Fruit fly (Drosophila melanogaster): ENCODE measurements around the gene CG8003.
A peak's percentile ranks its signal among the peaks of the same experiment; 100 is the strongest.

CG8003 gene

DNA sequence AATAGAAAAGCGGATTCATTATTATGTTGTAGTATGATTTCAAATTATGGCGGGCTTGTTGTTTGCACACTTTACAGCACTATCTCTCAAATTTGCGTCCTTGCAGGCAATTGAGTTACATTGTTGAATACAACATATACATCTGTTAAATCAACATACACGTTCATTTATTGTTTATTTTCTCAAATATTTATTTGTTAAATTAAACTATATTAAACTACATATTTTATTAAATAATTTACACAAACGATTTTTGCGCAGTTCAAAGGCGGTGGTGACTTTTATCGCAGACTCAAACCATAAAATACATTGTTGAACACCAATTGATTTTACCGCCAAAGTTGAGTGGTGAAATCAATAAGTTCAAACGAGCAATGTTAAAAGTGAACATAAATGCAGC is 36.9 kb downstream of the CG8003 start (continued):
- TF ChIP-seq unc-4 (GFP tag; IDR thresholded peaks at IDR 0.05; ENCODE audit: partially characterized antibody) (no peak), Neu2 (GFP tag; optimal IDR thresholded peaks at IDR 0.05; ENCODE audit: borderline replicate concordance) (no peak), ro (GFP tag; IDR thresholded peaks at IDR 0.05) (no peak), Taf1 (GFP tag; IDR thresholded peaks at IDR 0.05) (no peak), kay (GFP tag; optimal IDR thresholded peaks at IDR 0.05) (no peak), CrebB (tag; optimal IDR thresholded peaks at IDR 0.05) (no peak), pho (GFP tag; optimal IDR thresholded peaks at IDR 0.05) (no peak), HmgZ (tag; optimal IDR thresholded peaks at IDR 0.05) (peak; percentile 52), ATbp (GFP tag; optimal IDR thresholded peaks at IDR 0.05) (no peak), p53 (GFP tag; optimal IDR thresholded peaks at IDR 0.05) (no peak), CG10274 (GFP tag; optimal IDR thresholded peaks at IDR 0.05) (no peak), dm (GFP tag; optimal IDR thresholded peaks at IDR 0.05) (no peak), TFAM (GFP tag; optimal IDR thresholded peaks at IDR 0.05) (no peak), cato (GFP tag; optimal IDR thresholded peaks at IDR 0.05; ENCODE audit: borderline replicate concordance) (no peak), Hr51 (GFP tag; optimal IDR thresholded peaks at IDR 0.05) (no peak), Rfx (GFP tag; IDR thresholded peaks at IDR 0.05) (peak; percentile 37; the same call in 1 of the 2 replicates), NK7.1 (GFP tag; optimal IDR thresholded peaks at IDR 0.05) (no peak), CG13287 (GFP tag; IDR thresholded peaks at IDR 0.05; ENCODE audit: partially characterized antibody) (no peak), NC2β (GFP tag; optimal IDR thresholded peaks at IDR 0.05) (no peak), CG1603 (tag; optimal IDR thresholded peaks at IDR 0.05) (peak; percentile 33), zfh1 (GFP tag; IDR thresholded peaks at IDR 0.05) (no peak), Optix (GFP tag; IDR thresholded peaks at IDR 0.05) (no peak), jing (GFP tag; optimal IDR thresholded peaks at IDR 0.05) (no peak), kni (GFP tag; optimal IDR thresholded peaks at IDR 0.05) (no peak), Fer2 (tag; optimal IDR thresholded peaks at IDR 0.05) (no peak), CG34376 (GFP tag; optimal IDR thresholded peaks at IDR 0.05) (no peak), CG7987 (GFP tag; optimal IDR thresholded peaks at IDR 0.05) (no peak), pzg (GFP tag; optimal IDR thresholded peaks at IDR 0.05) (peak; percentile 61), fd102C (GFP tag; optimal IDR thresholded peaks at IDR 0.05) (no peak), al (GFP tag; IDR thresholded peaks at IDR 0.05) (no peak), gcm (GFP tag; optimal IDR thresholded peaks at IDR 0.05) (no peak), CG11696 (GFP tag; IDR thresholded peaks at IDR 0.05) (no peak), CG18476 (GFP tag; optimal IDR thresholded peaks at IDR 0.05) (no peak), GATAe (GFP tag; conservative IDR thresholded peaks at IDR 0.05) (no peak), Xbp1 (GFP tag; optimal IDR thresholded peaks at IDR 0.05) (peak; percentile 3), gem (tag; optimal IDR thresholded peaks at IDR 0.05) (peak; percentile 27), pb (GFP tag; optimal IDR thresholded peaks at IDR 0.05) (no peak), dysf (GFP tag; IDR thresholded peaks at IDR 0.05) (no peak), ac (GFP tag; optimal IDR thresholded peaks at IDR 0.05) (no peak), grau (tag; optimal IDR thresholded peaks at IDR 0.05) (peak; percentile 29), Hand (GFP tag; optimal IDR thresholded peaks at IDR 0.05) (no peak), CG7786 (GFP tag; optimal IDR thresholded peaks at IDR 0.05) (no peak), Oli (tag; optimal IDR thresholded peaks at IDR 0.05) (no peak), CG9609 (GFP tag; optimal IDR thresholded peaks at IDR 0.05) (no peak), CG4328 (GFP tag; optimal IDR thresholded peaks at IDR 0.05) (no peak), CG7928 (GFP tag; optimal IDR thresholded peaks at IDR 0.05) (no peak), Asciz (GFP tag; optimal IDR thresholded peaks at IDR 0.05) (no peak), Dp (GFP tag; optimal IDR thresholded peaks at IDR 0.05) (peak; percentile 99), CG15479 (GFP tag; optimal IDR thresholded peaks at IDR 0.05) (no peak), sima (GFP tag; optimal IDR thresholded peaks at IDR 0.05) (no peak), da (GFP tag; optimal IDR thresholded peaks at IDR 0.05) (no peak)

All from whole organism, embryonic.